Worm (Caenorhabditis elegans): ENCODE results near the gene ZK666.2.

The ZK666.2 gene

ce11 chrII:10471790-10472189 is at the start of gene ZK666.2:
ZK666.2 (minus strand) TSS chrII:10471890.
- TF ChIP-seq unc-120 (tag; optimal IDR thresholded peaks at IDR 0.05; ENCODE audit: poor library complexity, severe bottlenecking) = no peak
- TF ChIP-seq mab-5 (tag; optimal IDR thresholded peaks at IDR 0.05) = no peak
- TF ChIP-seq ces-1 (GFP tag; optimal IDR thresholded peaks at IDR 0.05) = no peak
- TF ChIP-seq tbx-8 (GFP tag; optimal IDR thresholded peaks at IDR 0.05) = no peak
- TF ChIP-seq ceh-43 (GFP tag; optimal IDR thresholded peaks at IDR 0.05) = no peak
- TF ChIP-seq elt-1 (tag; optimal IDR thresholded peaks at IDR 0.05; ENCODE audit: borderline replicate concordance, insufficient read depth) = no peak
- TF ChIP-seq mep-1 (tag; optimal IDR thresholded peaks at IDR 0.05) = no peak
- TF ChIP-seq nhr-2 (tag; optimal IDR thresholded peaks at IDR 0.05) = no peak
- TF ChIP-seq flh-1 (GFP tag; optimal IDR thresholded peaks at IDR 0.05) = no peak
- no peak for TF ChIP-seq nhr-28 (tag; optimal IDR thresholded peaks at IDR 0.05)
- TF ChIP-seq zip-8 (tag; optimal IDR thresholded peaks at IDR 0.05) = no peak
- no peak for TF ChIP-seq cnd-1 (tag; optimal IDR thresholded peaks at IDR 0.05)

DNA sequence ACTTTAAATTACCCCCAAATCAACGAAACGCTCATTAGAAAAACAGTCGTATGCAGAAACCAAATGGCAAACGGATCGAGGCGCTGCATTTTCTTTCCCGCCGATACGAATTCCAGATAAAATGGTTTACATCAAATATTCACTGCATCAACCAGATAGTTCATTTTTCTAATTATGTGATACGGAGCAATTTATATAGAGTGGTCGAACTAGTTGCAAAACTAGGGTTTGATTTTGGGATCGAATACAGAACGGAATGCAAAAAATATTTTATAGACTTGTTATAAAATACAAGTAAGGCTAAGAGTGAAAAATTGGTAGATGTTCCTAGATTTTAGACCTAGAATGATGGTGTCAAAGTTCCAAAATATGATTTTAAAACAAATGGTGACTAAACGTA is 48.2 kb upstream of the ZK666.2 start:
- TF ChIP-seq nhr-28 (tag; optimal IDR thresholded peaks at IDR 0.05) (no peak), ces-1 (GFP tag; optimal IDR thresholded peaks at IDR 0.05) (no peak), ham-2 (GFP tag; optimal IDR thresholded peaks at IDR 0.05) (no peak)

ce11 chrII:10519017-10519416 is 47.3 kb upstream of the ZK666.2 start, which contains the start of gene F59B10.4:
F59B10.4 (minus strand) TSS chrII:10519117.
- TF ChIP-seq mep-1 (tag; optimal IDR thresholded peaks at IDR 0.05) (no peak), drap-1 (GFP tag; optimal IDR thresholded peaks at IDR 0.05) (no peak), lin-13 (tag; optimal IDR thresholded peaks at IDR 0.05) (no peak), lsy-2 (tag; optimal IDR thresholded peaks at IDR 0.05) (no peak), ztf-11 (tag; optimal IDR thresholded peaks at IDR 0.05) (no peak), sem-2 (GFP tag; optimal IDR thresholded peaks at IDR 0.05) (no peak), zip-8 (tag; optimal IDR thresholded peaks at IDR 0.05) (no peak), ceh-39 (tag; optimal IDR thresholded peaks at IDR 0.05) (no peak), nhr-2 (tag; optimal IDR thresholded peaks at IDR 0.05) (no peak), ceh-43 (GFP tag; optimal IDR thresholded peaks at IDR 0.05) (no peak), M03D4.4 (tag; optimal IDR thresholded peaks at IDR 0.05) (no peak), nhr-237 (tag; optimal IDR thresholded peaks at IDR 0.05) (no peak)

DNA sequence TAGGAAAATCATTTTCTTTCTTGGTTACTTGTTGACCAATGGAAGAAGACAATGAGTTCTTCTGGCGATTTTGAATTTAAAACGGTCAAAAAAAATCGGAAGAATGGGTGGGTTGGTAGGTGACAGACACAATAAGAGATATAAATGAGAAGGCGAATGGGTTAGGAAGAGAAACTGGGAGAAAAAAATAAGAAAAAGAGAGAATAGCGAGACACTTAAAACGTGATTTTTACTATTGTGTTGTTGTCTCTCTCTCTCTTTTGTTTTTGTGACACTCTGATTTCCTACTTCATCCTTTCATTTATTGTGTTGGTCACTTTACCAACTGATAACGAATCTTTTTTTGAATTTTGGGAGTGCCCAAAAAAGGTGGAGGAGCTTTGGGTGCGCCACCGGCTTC is 44.7 kb upstream of the ZK666.2 start:
- TF ChIP-seq hlh-1 (tag; optimal IDR thresholded peaks at IDR 0.05) (no peak), ceh-39 (tag; optimal IDR thresholded peaks at IDR 0.05) (no peak), drap-1 (GFP tag; optimal IDR thresholded peaks at IDR 0.05) (no peak), blmp-1 (tag; optimal IDR thresholded peaks at IDR 0.05) (no peak), mab-5 (tag; optimal IDR thresholded peaks at IDR 0.05) (no peak), unc-120 (tag; optimal IDR thresholded peaks at IDR 0.05; ENCODE audit: poor library complexity, severe bottlenecking) (no peak), nhr-2 (tag; optimal IDR thresholded peaks at IDR 0.05) (no peak), ztf-11 (tag; optimal IDR thresholded peaks at IDR 0.05) (no peak), mep-1 (tag; optimal IDR thresholded peaks at IDR 0.05) (no peak), snpc-4 (tag; optimal IDR thresholded peaks at IDR 0.05) (no peak), ceh-83 (GFP tag; optimal IDR thresholded peaks at IDR 0.05) (no peak), ceh-43 (GFP tag; optimal IDR thresholded peaks at IDR 0.05) (no peak), lin-32 (GFP tag; optimal IDR thresholded peaks at IDR 0.05) (no peak), elt-1 (tag; optimal IDR thresholded peaks at IDR 0.05; ENCODE audit: borderline replicate concordance, insufficient read depth) (no peak)

DNA sequence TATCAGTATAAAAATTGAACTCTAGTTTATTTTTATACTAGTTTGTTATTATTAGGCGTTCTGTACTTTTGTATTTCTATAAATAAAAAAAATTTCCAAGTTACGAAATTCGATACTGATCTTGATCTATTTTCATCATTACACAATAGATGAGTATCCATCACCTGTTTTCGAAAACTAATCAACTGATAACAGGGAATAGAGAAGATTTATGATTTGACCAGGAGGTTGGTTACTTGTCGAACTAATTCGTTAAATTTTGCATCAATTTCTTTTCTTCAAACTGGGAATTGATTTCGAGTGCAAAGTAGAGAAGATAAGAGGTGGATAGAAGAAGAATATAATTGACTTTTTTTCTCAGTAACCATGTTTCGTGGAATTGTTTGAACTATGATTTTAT is 43.7 kb upstream of the ZK666.2 start:
- TF ChIP-seq lin-32 (GFP tag; optimal IDR thresholded peaks at IDR 0.05) (no peak), lin-13 (tag; optimal IDR thresholded peaks at IDR 0.05) (no peak), pha-4 (tag; optimal IDR thresholded peaks at IDR 0.05) (no peak), hlh-1 (tag; optimal IDR thresholded peaks at IDR 0.05) (no peak), ceh-83 (GFP tag; optimal IDR thresholded peaks at IDR 0.05) (no peak), ham-2 (GFP tag; optimal IDR thresholded peaks at IDR 0.05) (no peak), nhr-28 (tag; optimal IDR thresholded peaks at IDR 0.05) (no peak), mab-5 (tag; optimal IDR thresholded peaks at IDR 0.05) (no peak), ceh-43 (GFP tag; optimal IDR thresholded peaks at IDR 0.05) (no peak), nhr-237 (tag; optimal IDR thresholded peaks at IDR 0.05) (no peak), blmp-1 (tag; optimal IDR thresholded peaks at IDR 0.05) (no peak), flh-1 (GFP tag; optimal IDR thresholded peaks at IDR 0.05) (no peak), tbx-8 (GFP tag; optimal IDR thresholded peaks at IDR 0.05) (no peak), sptf-1 (tag; optimal IDR thresholded peaks at IDR 0.05) (no peak), drap-1 (GFP tag; optimal IDR thresholded peaks at IDR 0.05) (no peak), elt-3 (tag; optimal IDR thresholded peaks at IDR 0.05) (no peak)

- TF ChIP-seq elt-3 (tag; optimal IDR thresholded peaks at IDR 0.05) = no peak
Measured at ce11 chrII:10513377-10513776, 41.7 kb upstream of the ZK666.2 start.

Data from whole organism, mixed stage, embryonic.